Fruit fly (Drosophila melanogaster) whole organism, embryonic: Measurements from ENCODE around the gene CG14229.
A peak's percentile ranks its signal among the peaks of the same experiment; 100 is the strongest.

Experiments used
- CG10462 ChIP-seq: fragments of 200-800 bp; sonication (Bioruptor generic); optimal IDR thresholded peaks from 2 replicates; lab custom pipeline; 2016; ENCODE audit warnings: missing biosample characterization, missing genetic modification characterization
- CG11085 ChIP-seq: fragments of 200-800 bp; sonication (Bioruptor generic); IDR thresholded peaks from 2 replicates; pipeline ENCODE4 v1.3.6; 2022; ENCODE audit warnings: missing biosample characterization, missing genetic modification characterization
- CG11093 ChIP-seq: fragments of 200-800 bp; sonication (Bioruptor generic); IDR thresholded peaks from 3 replicates; pipeline ENCODE4 v1.3.6; 2022; ENCODE audit warnings: missing biosample characterization, missing genetic modification characterization
- CG11504 ChIP-seq: fragments of 200-800 bp; sonication (Bioruptor generic); optimal IDR thresholded peaks from 3 replicates; lab custom pipeline; 2019; ENCODE audit warnings: missing biosample characterization, mild to moderate bottlenecking, missing genetic modification characterization, moderate library complexity
- CG11723 ChIP-seq: fragments of 200-800 bp; sonication (Bioruptor generic); optimal IDR thresholded peaks from 2 replicates; lab custom pipeline; 2017; ENCODE audit warnings: missing biosample characterization, mild to moderate bottlenecking, missing genetic modification characterization
- CG13287 ChIP-seq: fragments of 200-800 bp; sonication (Bioruptor generic); IDR thresholded peaks from 2 replicates; pipeline ENCODE4 v1.3.6; 2022; ENCODE audit warnings: missing biosample characterization, missing genetic modification characterization; ENCODE audit not compliant: partially characterized antibody
- CG13424 ChIP-seq: fragments of 200-800 bp; sonication (Bioruptor generic); optimal IDR thresholded peaks from 2 replicates; lab custom pipeline; 2019; ENCODE audit warnings: missing biosample characterization, mild to moderate bottlenecking, missing genetic modification characterization, moderate library complexity
- CG17912 ChIP-seq: fragments of 200-800 bp; sonication (Bioruptor generic); optimal IDR thresholded peaks from 2 replicates; lab custom pipeline; 2018; ENCODE audit warnings: missing biosample characterization, mild to moderate bottlenecking, missing genetic modification characterization
- CG2129 ChIP-seq: fragments of 200-800 bp; sonication (Bioruptor generic); IDR thresholded peaks from 2 replicates; pipeline ENCODE4 v1.3.6; 2022; ENCODE audit warnings: missing biosample characterization, missing genetic modification characterization; ENCODE audit not compliant: partially characterized antibody
- CG31441 ChIP-seq: fragments of 200-800 bp; sonication (Bioruptor generic); IDR thresholded peaks from 2 replicates; pipeline ENCODE4 v1.3.6; 2022; ENCODE audit warnings: missing biosample characterization, missing genetic modification characterization
- CG3838 ChIP-seq: fragments of 200-800 bp; sonication (Bioruptor generic); optimal IDR thresholded peaks from 3 replicates; lab custom pipeline; 2016; ENCODE audit warnings: missing biosample characterization, missing genetic modification characterization
- CG3847 ChIP-seq: fragments of 200-800 bp; sonication (Bioruptor generic); IDR thresholded peaks from 2 replicates; pipeline ENCODE4 v1.3.6; 2022; ENCODE audit warnings: missing biosample characterization, missing genetic modification characterization
- CG5953 ChIP-seq: fragments of 200-800 bp; sonication (Bioruptor generic); IDR thresholded peaks from 2 replicates; pipeline ENCODE4 v1.3.6; 2022; ENCODE audit warnings: missing biosample characterization, missing genetic modification characterization
- CG7357 ChIP-seq: fragments of 200-800 bp; sonication (Bioruptor generic); IDR thresholded peaks from 3 replicates; pipeline ENCODE4 v1.3.6; 2022; ENCODE audit warnings: missing biosample characterization, missing genetic modification characterization
- CG7786 ChIP-seq: fragments of 200-800 bp; sonication (Bioruptor generic); optimal IDR thresholded peaks from 2 replicates; lab custom pipeline; 2016; ENCODE audit warnings: missing biosample characterization, missing genetic modification characterization
- CG8290 ChIP-seq, 3 experiments: fragments of 200-800 bp; sonication (Bioruptor generic); optimal IDR thresholded peaks; 2 replicates each; lab custom pipeline; 2016 to 2019; ENCODE audit warnings: missing biosample characterization in 3 of 3, missing genetic modification characterization in 3 of 3, mild to moderate bottlenecking in 2 of 3, moderate library complexity in 1 of 3
- CG8388 ChIP-seq: fragments of 200-800 bp; sonication (Bioruptor generic); optimal IDR thresholded peaks from 2 replicates; lab custom pipeline; 2019; ENCODE audit warnings: missing biosample characterization, mild to moderate bottlenecking, missing genetic modification characterization, moderate library complexity
- CG8765 ChIP-seq: fragments of 200-800 bp; sonication (Bioruptor generic); IDR thresholded peaks from 2 replicates; pipeline ENCODE4 v1.3.6; 2022; ENCODE audit warnings: missing biosample characterization, missing genetic modification characterization
- CG9932 ChIP-seq: fragments of 200-800 bp; sonication (Bioruptor generic); IDR thresholded peaks from 2 replicates; pipeline ENCODE4 v1.3.6; 2022; ENCODE audit warnings: missing biosample characterization, missing genetic modification characterization
- Dad ChIP-seq: fragments of 200-800 bp; sonication (Bioruptor generic); optimal IDR thresholded peaks from 3 replicates; lab custom pipeline; 2016; ENCODE audit warnings: missing biosample characterization, missing genetic modification characterization
- Elba2 ChIP-seq: fragments of 200-800 bp; sonication (Bioruptor generic); optimal IDR thresholded peaks from 3 replicates; lab custom pipeline; 2016; ENCODE audit warnings: missing biosample characterization, missing genetic modification characterization
- HLH3B ChIP-seq: fragments of 200-800 bp; sonication (Bioruptor generic); IDR thresholded peaks from 2 replicates; pipeline ENCODE4 v1.3.6; 2022; ENCODE audit warnings: missing biosample characterization, missing genetic modification characterization
- HmgZ ChIP-seq: fragments of 200-800 bp; sonication (Bioruptor generic); optimal IDR thresholded peaks from 2 replicates; lab custom pipeline; 2018; ENCODE audit warnings: missing biosample characterization, mild to moderate bottlenecking, missing genetic modification characterization
- Kr ChIP-seq: fragments of 200-800 bp; sonication (Bioruptor generic); optimal IDR thresholded peaks from 2 replicates; lab custom pipeline; 2017; ENCODE audit warnings: missing biosample characterization, mild to moderate bottlenecking, missing genetic modification characterization
- MTF-1 ChIP-seq: fragments of 200-800 bp; sonication (Bioruptor generic); optimal IDR thresholded peaks from 2 replicates; lab custom pipeline; 2018; ENCODE audit warnings: missing biosample characterization, mild to moderate bottlenecking, missing genetic modification characterization, borderline replicate concordance
- Mad ChIP-seq: fragments of 200-800 bp; sonication (Bioruptor generic); optimal IDR thresholded peaks from 2 replicates; lab custom pipeline; 2016; ENCODE audit warnings: missing biosample characterization, missing genetic modification characterization
- Mes4 ChIP-seq: fragments of 200-800 bp; sonication (Bioruptor generic); optimal IDR thresholded peaks from 2 replicates; lab custom pipeline; 2016; ENCODE audit warnings: missing biosample characterization, missing genetic modification characterization
- NC2α ChIP-seq: fragments of 200-800 bp; sonication (Bioruptor generic); optimal IDR thresholded peaks from 2 replicates; lab custom pipeline; 2016; ENCODE audit warnings: missing biosample characterization, missing genetic modification characterization
- Nf-YA ChIP-seq: fragments of 200-800 bp; sonication (Bioruptor generic); IDR thresholded peaks from 2 replicates; pipeline ENCODE4 v1.3.6; 2022; ENCODE audit warnings: missing biosample characterization, missing genetic modification characterization
- Oaz ChIP-seq: fragments of 200-800 bp; sonication (Bioruptor generic); IDR thresholded peaks from 2 replicates; pipeline ENCODE4 v1.3.6; 2022; ENCODE audit warnings: missing biosample characterization, missing genetic modification characterization
- Oli ChIP-seq: fragments of 200-800 bp; sonication (Bioruptor generic); optimal IDR thresholded peaks from 2 replicates; lab custom pipeline; 2018; ENCODE audit warnings: missing biosample characterization, mild to moderate bottlenecking, missing genetic modification characterization, moderate library complexity
- Pdp1 ChIP-seq, 2 experiments: fragments of 200-800 bp; sonication (Bioruptor generic); optimal IDR thresholded peaks; 3 replicates each; lab custom pipeline; 2016; ENCODE audit warnings: missing biosample characterization in 2 of 2, missing genetic modification characterization in 2 of 2, mild to moderate bottlenecking in 1 of 2, moderate library complexity in 1 of 2
- TFAM ChIP-seq: fragments of 200-800 bp; sonication (Bioruptor generic); optimal IDR thresholded peaks from 2 replicates; lab custom pipeline; 2017; ENCODE audit warnings: missing biosample characterization, missing genetic modification characterization, inconsistent platforms
- Taf1 ChIP-seq: fragments of 200-800 bp; sonication (Bioruptor generic); IDR thresholded peaks from 2 replicates; pipeline ENCODE4 v1.3.6; 2022; ENCODE audit warnings: missing biosample characterization, missing genetic modification characterization
- Tbp ChIP-seq: fragments of >200 bp; optimal IDR thresholded peaks from 2 replicates; lab custom pipeline; 2018; ENCODE audit warnings: missing biosample characterization, missing genetic modification characterization
- Vsx1 ChIP-seq: fragments of 200-800 bp; sonication (Bioruptor generic); optimal IDR thresholded peaks from 2 replicates; lab custom pipeline; 2017; ENCODE audit warnings: missing biosample characterization, mild to moderate bottlenecking, missing genetic modification characterization, missing genetic modification reagents
- al ChIP-seq: fragments of 200-800 bp; sonication (Bioruptor generic); IDR thresholded peaks from 2 replicates; pipeline ENCODE4 v1.3.6; 2022; ENCODE audit warnings: missing biosample characterization, missing genetic modification characterization
- ci ChIP-seq: fragments of 200-800 bp; sonication (Bioruptor generic); IDR thresholded peaks from 3 replicates; pipeline ENCODE4 v1.3.6; 2022; ENCODE audit warnings: missing biosample characterization, missing genetic modification characterization
- crp ChIP-seq, 2 experiments: fragments of 200-800 bp; sonication (Bioruptor generic); optimal IDR thresholded peaks; 2 replicates in 1 of 2; 3 replicates in 1 of 2; lab custom pipeline; 2017; ENCODE audit warnings: missing biosample characterization in 2 of 2, missing genetic modification characterization in 2 of 2, mild to moderate bottlenecking in 1 of 2, moderate library complexity in 1 of 2
- da ChIP-seq: fragments of 200-800 bp; sonication (Bioruptor generic); optimal IDR thresholded peaks from 2 replicates; lab custom pipeline; 2016; ENCODE audit warnings: missing biosample characterization, missing genetic modification characterization
- esg ChIP-seq: fragments of 200-800 bp; sonication (Bioruptor generic); conservative IDR thresholded peaks from 2 replicates; pipeline ENCODE4 v1.3.6; 2022; ENCODE audit warnings: missing biosample characterization, missing genetic modification characterization
- fd96Cb ChIP-seq: fragments of 200-800 bp; sonication (Bioruptor generic); optimal IDR thresholded peaks from 2 replicates; lab custom pipeline; 2018; ENCODE audit warnings: missing biosample characterization, mild to moderate bottlenecking, missing genetic modification characterization, moderate library complexity
- hth ChIP-seq: fragments of >200 bp; optimal IDR thresholded peaks from 2 replicates; lab custom pipeline; 2017; ENCODE audit warnings: inconsistent platforms
- inv ChIP-seq: fragments of 200-800 bp; sonication (Bioruptor generic); IDR thresholded peaks from 2 replicates; pipeline ENCODE4 v1.3.6; 2022; ENCODE audit warnings: missing biosample characterization, missing genetic modification characterization; ENCODE audit not compliant: partially characterized antibody
- seq ChIP-seq: fragments of 200-800 bp; sonication (Bioruptor generic); IDR thresholded peaks from 2 replicates; pipeline ENCODE4 v1.3.6; 2022; ENCODE audit warnings: missing biosample characterization, missing genetic modification characterization
- tin ChIP-seq: fragments of 200-800 bp; sonication (Bioruptor generic); optimal IDR thresholded peaks from 3 replicates; lab custom pipeline; 2016; ENCODE audit warnings: missing biosample characterization, missing genetic modification characterization
- tll ChIP-seq, 2 experiments: fragments of 200-800 bp in 1 of 2; fragments of >200 bp in 1 of 2; sonication (Bioruptor generic) in 1 of 2; optimal IDR thresholded peaks; 2 replicates each; lab custom pipeline; 2017 to 2019; ENCODE audit warnings: missing biosample characterization in 2 of 2, missing genetic modification characterization in 2 of 2, mild to moderate bottlenecking in 1 of 2, moderate library complexity in 1 of 2
- ttk ChIP-seq: fragments of 200-800 bp; sonication (Bioruptor generic); IDR thresholded peaks from 2 replicates; pipeline ENCODE4 v2.1.2; 2022; ENCODE audit warnings: missing biosample characterization, missing genetic modification characterization
- unpg ChIP-seq: fragments of 200-800 bp; sonication (Bioruptor generic); optimal IDR thresholded peaks from 3 replicates; lab custom pipeline; 2018; ENCODE audit warnings: missing biosample characterization, mild to moderate bottlenecking, missing genetic modification characterization, moderate library complexity

CG14229 gene

DNA sequence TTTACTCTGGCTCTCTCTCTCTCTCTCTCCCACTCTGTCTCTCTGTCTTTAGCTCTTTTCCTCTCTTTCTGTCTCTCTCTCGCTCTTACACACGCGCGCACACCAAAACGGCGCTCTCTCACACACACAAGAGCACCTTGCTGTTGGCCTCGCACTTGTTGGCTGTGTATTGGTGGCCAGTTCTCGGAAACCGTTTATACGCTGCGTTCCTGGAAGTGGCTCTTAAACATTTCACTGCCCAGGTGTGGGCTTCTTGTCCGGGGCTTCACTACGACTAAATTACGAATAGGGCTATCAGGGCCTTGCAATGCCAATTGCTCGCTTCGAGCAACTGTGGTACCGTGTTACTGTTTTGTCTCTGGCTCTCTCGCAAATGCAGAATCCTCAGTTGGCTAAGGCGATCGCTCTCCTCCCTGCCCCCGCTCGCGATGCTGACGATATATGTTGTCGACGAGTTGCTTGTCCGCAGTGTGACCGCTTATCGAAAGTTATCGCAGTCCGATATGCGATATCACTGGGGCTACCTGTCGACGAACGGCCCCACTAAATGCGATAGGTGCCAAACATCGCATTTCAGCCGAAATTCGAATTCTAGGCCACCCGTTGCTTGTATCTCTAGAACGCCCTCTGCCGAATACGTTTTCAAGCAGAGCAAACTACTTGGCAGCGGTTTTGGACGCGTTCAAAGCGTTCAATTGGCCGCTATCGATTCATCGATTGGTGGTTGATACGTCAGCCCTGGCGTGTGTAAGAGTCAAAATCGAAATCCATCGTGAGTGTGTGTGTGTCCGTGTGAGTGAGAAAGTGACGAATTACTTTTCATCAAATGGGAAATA is 11.8 kb downstream of the CG14229 start, which contains the start of the genes dome and Ubqn (continued):
- TF ChIP-seq tll (GFP tag; optimal IDR thresholded peaks at IDR 0.05; lab: Kevin White, UChicago) (peak; percentile 93 to 94), MTF-1 (GFP tag; lab: Kevin White, UChicago) (no peak), CG13287 (peak; percentile 90), CG10462 (GFP tag; lab: Kevin White, UChicago) (no peak), Kr (GFP tag; lab: Kevin White, UChicago) (no peak), CG13424 (tag; lab: Kevin White, UChicago) (peak; percentile 3), CG8765 (no peak), CG3838 (GFP tag; lab: Kevin White, UChicago) (no peak), CG11085 (no peak), CG11504 (tag; lab: Kevin White, UChicago) (no peak), CG17912 (no peak), ci (GFP tag; lab: Robert Waterston, UW) (no peak), CG7786 (GFP tag; lab: Kevin White, UChicago) (no peak), Oaz (GFP tag; lab: Robert Waterston, UW) (no peak), hth (lab: Kevin White, UChicago) (no peak), Dad (GFP tag; lab: Kevin White, UChicago) (no peak), al (GFP tag; lab: Robert Waterston, UW) (no peak), CG8388 (GFP tag; lab: Kevin White, UChicago) (no peak), da (GFP tag; lab: Kevin White, UChicago) (no peak), Oli (no peak), HLH3B (no peak), inv (GFP tag; lab: Robert Waterston, UW) (peak; percentile 93), CG5953 (GFP tag; lab: Robert Waterston, UW) (no peak), seq (no peak), CG8290 (GFP tag; optimal IDR thresholded peaks at IDR 0.05; lab: Kevin White, UChicago) (peak; percentile 53), CG8290 (tag; optimal IDR thresholded peaks at IDR 0.05; lab: Kevin White, UChicago) (peak in 1 of 2 experiments; percentile 64), Pdp1 (GFP tag; optimal IDR thresholded peaks at IDR 0.05; lab: Kevin White, UChicago) (peak in 1 of 2 experiments; percentile 36), HmgZ (peak; percentile 10), unpg (GFP tag; lab: Kevin White, UChicago) (peak; percentile 7), TFAM (GFP tag; lab: Kevin White, UChicago) (no peak), Vsx1 (no peak), Nf-YA (GFP tag; lab: Robert Waterston, UW) (no peak), crp (GFP tag; optimal IDR thresholded peaks at IDR 0.05; lab: Kevin White, UChicago) (no peak), CG11093 (no peak), CG31441 (no peak), Elba2 (no peak), Taf1 (GFP tag; lab: Robert Waterston, UW) (no peak), Mad (GFP tag; lab: Kevin White, UChicago) (no peak), Tbp (GFP tag; lab: Kevin White, UChicago) (no peak), CG2129 (GFP tag; lab: Robert Waterston, UW) (peak; percentile 56; the same call in 1 of the 2 replicates), CG3847 (no peak), esg (GFP tag; lab: Robert Waterston, UW) (no peak), ttk (GFP tag; lab: Robert Waterston, UW) (no peak), CG11723 (GFP tag; lab: Kevin White, UChicago) (no peak), Mes4 (GFP tag; lab: Kevin White, UChicago) (no peak), fd96Cb (no peak), CG7357 (GFP tag; lab: Robert Waterston, UW) (no peak), NC2α (no peak), CG9932 (GFP tag; lab: Robert Waterston, UW) (no peak; the same call in 1 of the 2 replicates), tin (GFP tag; lab: Kevin White, UChicago) (no peak)
